Worm (Caenorhabditis elegans) whole organism, L3 larva: ENCODE measurements around the gene pqn-27.

ENCODE experiments used
- ZK546.5 ChIP-seq: sonication (generic microtip); optimal IDR thresholded peaks from 2 replicates; lab custom pipeline; 2017; ENCODE audit warnings: missing biosample characterization, missing genetic modification characterization
- ama-1 ChIP-seq: fragments of 150-350 bp; optimal IDR thresholded peaks from 2 replicates; lab custom pipeline; 2018
- elt-1 ChIP-seq: fragments of 150-350 bp; optimal IDR thresholded peaks from 2 replicates; lab custom pipeline; 2014; ENCODE audit warnings: missing biosample characterization, missing genetic modification characterization
- lsy-12 ChIP-seq: sonication (generic microtip); optimal IDR thresholded peaks from 2 replicates; lab custom pipeline; 2016; ENCODE audit warnings: mild to moderate bottlenecking, missing genetic modification characterization, missing compliant biosample characterization
- nhr-43 ChIP-seq: sonication (generic microtip); optimal IDR thresholded peaks from 2 replicates; lab custom pipeline; 2016; ENCODE audit warnings: mild to moderate bottlenecking, missing genetic modification characterization, missing compliant biosample characterization; ENCODE audit not compliant: poor library complexity, severe bottlenecking
- zag-1 ChIP-seq: fragments of 150-350 bp; optimal IDR thresholded peaks from 2 replicates; lab custom pipeline; 2014; ENCODE audit warnings: missing biosample characterization, missing genetic modification characterization

DNA sequence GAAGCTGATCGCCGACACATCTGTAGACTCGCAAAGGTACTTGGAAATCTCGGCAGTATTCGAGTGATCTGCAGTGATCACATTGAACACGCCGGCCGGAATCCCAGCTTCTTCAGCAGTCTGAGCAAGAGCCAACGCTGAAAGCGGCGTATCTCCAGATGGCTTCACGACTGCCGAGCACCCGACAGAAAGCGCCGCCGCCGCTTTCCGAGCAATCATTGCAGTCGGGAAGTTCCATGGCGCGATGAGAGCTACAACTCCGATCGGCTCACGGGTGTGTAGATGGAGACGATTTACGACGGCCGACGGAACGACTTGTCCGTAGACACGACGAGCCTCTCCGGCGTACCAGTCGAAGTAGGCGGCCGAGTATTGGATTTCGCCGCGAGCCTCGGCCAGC, 29.5 kb upstream of the pqn-27 start:
- TF ChIP-seq zag-1 (tag; lab: Kevin White, UChicago) (no peak), elt-1 (no peak), ZK546.5 (no peak), lsy-12 (tag; lab: Kevin White, UChicago) (no peak), nhr-43 (tag; lab: Kevin White, UChicago) (no peak), ama-1 (lab: Kevin White, UChicago) (no peak)
